Worm (Caenorhabditis elegans): ENCODE results near the gene dnj-24.

The dnj-24 gene

ce11 chrIII:5405628-5406084 is 18.2 kb downstream of the dnj-24 start, which contains the start of the genes W03A5.2 and Y32H12A.8:
Gene W03A5.2, plus strand, starts transcription at chrIII:5406034.
Gene Y32H12A.8, minus strand, starts transcription at chrIII:5406037.
- TF ChIP-seq odd-2 (tag; optimal IDR thresholded peaks at IDR 0.05) (no peak), ttx-3 (tag; optimal IDR thresholded peaks at IDR 0.05) (no peak), nfya-1 (tag; optimal IDR thresholded peaks at IDR 0.05) (peak; percentile 41), pqm-1 (tag; optimal IDR thresholded peaks at IDR 0.05) (no peak)

ce11 chrIII:5404998-5405397 is 18.9 kb downstream of the dnj-24 start:
- TF ChIP-seq fkh-10 (GFP tag; optimal IDR thresholded peaks at IDR 0.05) (no peak), K09A11.1 (tag; optimal IDR thresholded peaks at IDR 0.05; ENCODE audit: insufficient read depth) (no peak), ceh-22 (tag; optimal IDR thresholded peaks at IDR 0.05) (no peak), sox-4 (tag; optimal IDR thresholded peaks at IDR 0.05) (no peak), unc-42 (tag; optimal IDR thresholded peaks at IDR 0.05) (no peak), sox-2 (GFP tag; IDR thresholded peaks at IDR 0.05) (no peak), madf-2 (tag; optimal IDR thresholded peaks at IDR 0.05) (no peak), ceh-6 (GFP tag; optimal IDR thresholded peaks at IDR 0.05) (no peak), pat-9 (tag; optimal IDR thresholded peaks at IDR 0.05) (no peak)

ce11 chrIII:5402419-5402818 is 21.5 kb downstream of the dnj-24 start:
- TF ChIP-seq unc-42 (tag; optimal IDR thresholded peaks at IDR 0.05) (peak; percentile 80), eyg-1 (tag; optimal IDR thresholded peaks at IDR 0.05) (no peak)

DNA sequence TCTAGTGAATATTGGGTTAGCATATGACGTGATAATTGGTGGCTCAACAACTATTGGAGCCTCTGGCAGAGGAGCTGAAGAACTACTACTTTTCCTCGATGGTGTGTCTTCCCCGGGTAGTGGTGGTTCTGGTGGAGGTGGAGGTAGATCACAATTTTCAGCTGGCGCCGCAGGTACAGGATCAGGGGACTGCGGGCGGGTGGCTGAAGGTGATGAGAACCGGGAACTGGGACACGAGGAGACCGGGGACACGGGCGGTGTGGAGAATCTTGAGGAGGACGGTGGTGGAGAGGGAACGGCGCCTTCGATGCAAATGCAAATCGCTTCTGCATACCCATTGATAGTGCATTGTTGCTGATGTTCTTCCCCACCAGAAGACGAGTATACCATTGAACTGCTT is 28.1 kb downstream of the dnj-24 start:
- no peak for TF ChIP-seq ceh-6 (GFP tag; optimal IDR thresholded peaks at IDR 0.05)
- TF ChIP-seq pat-9 (tag; optimal IDR thresholded peaks at IDR 0.05), result no peak

DNA sequence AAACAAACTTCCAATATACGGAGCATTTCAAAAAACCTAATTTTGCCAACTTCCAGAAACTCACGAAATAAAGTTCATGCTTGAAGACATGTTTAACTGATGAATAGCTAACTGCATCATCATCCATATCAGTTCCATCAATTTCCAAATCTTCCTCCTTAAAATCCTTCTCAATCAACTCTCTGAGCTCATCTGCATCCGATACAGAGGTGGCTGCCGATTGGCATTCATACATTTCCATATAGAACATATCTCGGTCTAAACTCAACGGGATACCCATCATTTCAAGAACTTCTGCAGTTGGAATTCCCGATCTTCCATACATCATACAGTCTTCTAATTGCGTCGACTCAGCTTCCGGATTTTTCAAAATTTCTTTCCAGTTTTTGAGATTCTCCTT is 34.5 kb downstream of the dnj-24 start:
- TF ChIP-seq unc-3 (GFP tag; conservative IDR thresholded peaks at IDR 0.05) (no peak), unc-3 (tag; optimal IDR thresholded peaks at IDR 0.05) (no peak), fkh-6 (tag; optimal IDR thresholded peaks at IDR 0.05) (no peak), pha-4 (tag; optimal IDR thresholded peaks at IDR 0.05) (no peak), eyg-1 (tag; optimal IDR thresholded peaks at IDR 0.05) (no peak), nhr-11 (tag; optimal IDR thresholded peaks at IDR 0.05) (no peak), ets-4 (tag; optimal IDR thresholded peaks at IDR 0.05) (no peak), fax-1 (tag; optimal IDR thresholded peaks at IDR 0.05) (no peak), sdc-2 (tag; optimal IDR thresholded peaks at IDR 0.05) (no peak), gmeb-2 (tag; optimal IDR thresholded peaks at IDR 0.05) (no peak), ama-1 (optimal IDR thresholded peaks at IDR 0.05) (no peak), ref-2 (tag; optimal IDR thresholded peaks at IDR 0.05) (no peak), ceh-34 (tag; optimal IDR thresholded peaks at IDR 0.05) (no peak), ceh-14 (tag; optimal IDR thresholded peaks at IDR 0.05) (no peak), mec-3 (tag; optimal IDR thresholded peaks at IDR 0.05; ENCODE audit: borderline replicate concordance) (no peak), che-1 (tag; optimal IDR thresholded peaks at IDR 0.05) (no peak), ceh-19 (GFP tag; optimal IDR thresholded peaks at IDR 0.05) (no peak), sox-4 (tag; optimal IDR thresholded peaks at IDR 0.05) (no peak)

DNA sequence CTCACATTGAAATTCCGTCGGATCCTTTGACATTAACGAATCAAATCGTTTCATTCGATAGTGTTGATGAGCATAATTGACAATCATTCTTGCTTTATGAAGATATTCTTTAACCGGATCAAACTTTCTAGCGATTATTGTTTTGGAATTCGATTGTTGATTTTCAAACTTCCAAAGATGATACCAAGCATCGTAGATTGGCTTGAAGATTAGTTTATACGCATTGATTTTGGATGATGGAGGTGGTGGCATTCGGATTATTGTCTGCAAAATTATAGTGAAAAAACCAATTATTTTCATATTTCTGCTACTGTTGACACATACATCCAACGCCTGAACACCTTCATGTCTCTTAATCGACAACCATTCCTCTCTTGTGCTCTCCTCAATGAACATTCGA is 35.8 kb downstream of the dnj-24 start:
- no peak for TF ChIP-seq ceh-24 (tag; optimal IDR thresholded peaks at IDR 0.05)
- no peak for TF ChIP-seq unc-55 (GFP tag; optimal IDR thresholded peaks at IDR 0.05)
- no peak for TF ChIP-seq tbx-7 (tag; optimal IDR thresholded peaks at IDR 0.05)
- no peak for TF ChIP-seq hlh-15 (tag; optimal IDR thresholded peaks at IDR 0.05)
- no peak for TF ChIP-seq ahr-1 (tag; optimal IDR thresholded peaks at IDR 0.05)
- no peak for TF ChIP-seq syd-9 (tag; optimal IDR thresholded peaks at IDR 0.05)
- TF ChIP-seq fkh-6 (tag; optimal IDR thresholded peaks at IDR 0.05), result no peak
- no peak for TF ChIP-seq F13H6.1 (tag; optimal IDR thresholded peaks at IDR 0.05)
- no peak for TF ChIP-seq pqm-1 (tag; optimal IDR thresholded peaks at IDR 0.05)
- no peak for TF ChIP-seq hlh-8 (tag; optimal IDR thresholded peaks at IDR 0.05)
- TF ChIP-seq Y22D7AL.16 (tag; optimal IDR thresholded peaks at IDR 0.05), result no peak
- no peak for TF ChIP-seq dve-1 (tag; optimal IDR thresholded peaks at IDR 0.05)
- TF ChIP-seq hlh-13 (GFP tag; optimal IDR thresholded peaks at IDR 0.05), result no peak
- TF ChIP-seq lin-11 (tag; optimal IDR thresholded peaks at IDR 0.05), result no peak
